Worm (Caenorhabditis elegans) whole organism, young adult: ENCODE measurements around the gene srw-40.

Experiments used
- B0035.1 ChIP-seq: sonication (generic microtip); optimal IDR thresholded peaks from 2 replicates; lab custom pipeline; 2016; ENCODE audit warnings: missing genetic modification characterization, mild to moderate bottlenecking, missing compliant biosample characterization, missing genotype, missing genetic modification reagents
- B0261.1 ChIP-seq: sonication (generic microtip); optimal IDR thresholded peaks from 2 replicates; lab custom pipeline; 2016; ENCODE audit warnings: mild to moderate bottlenecking, missing genetic modification characterization, moderate library complexity, missing compliant biosample characterization
- F52B5.7 ChIP-seq: sonication (generic microtip); optimal IDR thresholded peaks from 2 replicates; lab custom pipeline; 2016; ENCODE audit warnings: mild to moderate bottlenecking, missing genetic modification characterization, missing compliant biosample characterization
- F57C9.4 ChIP-seq: sonication (generic microtip); optimal IDR thresholded peaks from 2 replicates; lab custom pipeline; 2017; ENCODE audit warnings: mild to moderate bottlenecking, missing genetic modification characterization, missing compliant biosample characterization
- ama-1 ChIP-seq, 3 experiments: fragments of 150-350 bp in 1 of 3; sonication (generic microtip) in 2 of 3; optimal IDR thresholded peaks; 2 replicates each; lab custom pipeline; 2014 to 2018; ENCODE audit warnings: missing biosample characterization in 2 of 3, missing genetic modification characterization in 2 of 3, missing genetic modification reagents in 2 of 3
- egl-44 ChIP-seq: fragments of 200-800 bp; sonication (Bioruptor generic); IDR thresholded peaks from 2 replicates; pipeline ENCODE4 v1.3.6; 2022; ENCODE audit warnings: missing genetic modification reagents, missing genetic modification characterization, missing compliant biosample characterization
- ekl-4 ChIP-seq: fragments of 200-800 bp; sonication (Bioruptor generic); IDR thresholded peaks from 2 replicates; pipeline ENCODE4 v1.3.6; 2022; ENCODE audit warnings: missing genetic modification reagents, missing genetic modification characterization, missing compliant biosample characterization
- unc-130 ChIP-seq: sonication (generic microtip); optimal IDR thresholded peaks from 2 replicates; lab custom pipeline; 2016; ENCODE audit warnings: missing genetic modification reagents, missing genetic modification characterization, missing compliant biosample characterization

DNA sequence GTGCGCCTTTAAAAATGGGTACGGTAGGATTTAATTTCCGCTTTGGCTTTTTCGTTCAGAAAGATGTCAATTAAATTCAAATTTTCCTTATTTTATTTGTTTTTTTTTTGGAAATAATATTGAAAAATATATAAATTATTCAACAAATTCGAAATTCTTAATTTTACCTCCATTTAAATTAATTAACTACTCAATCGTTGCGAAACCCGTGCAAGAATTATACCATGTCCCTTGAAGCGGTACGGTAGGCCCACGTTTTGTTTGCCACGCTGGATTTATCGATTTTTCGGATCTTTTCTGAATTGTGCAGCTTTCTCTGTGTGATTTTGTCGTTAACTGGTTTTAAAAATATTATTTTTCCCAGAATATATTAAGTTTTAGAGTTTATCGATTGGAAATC, 4.5 kb upstream of the srw-40 start, which contains the start of gene Y52E8A.2:
- TF ChIP-seq B0035.1 (tag; lab: Kevin White, UChicago) (no peak), F52B5.7 (tag; lab: Kevin White, UChicago) (no peak), F57C9.4 (tag; lab: Kevin White, UChicago) (no peak), ama-1 (optimal IDR thresholded peaks at IDR 0.05; lab: Kevin White, UChicago) (no peak), ama-1 (GFP tag; optimal IDR thresholded peaks at IDR 0.05; lab: Kevin White, UChicago) (no peak), ekl-4 (GFP tag; lab: Robert Waterston, UW) (no peak), B0261.1 (tag; lab: Kevin White, UChicago) (no peak), unc-130 (no peak), egl-44 (GFP tag; lab: Robert Waterston, UW) (no peak)
